Fruit fly (Drosophila melanogaster) whole organism, larva: ENCODE data around the gene Tmem43.
A peak's percentile ranks its signal among the peaks of the same experiment; 100 is the strongest.

ENCODE experiments used
- noc ChIP-seq: fragments of 200-800 bp; sonication (Bioruptor generic); optimal IDR thresholded peaks from 3 replicates; lab custom pipeline; 2019; ENCODE audit warnings: missing biosample characterization, mild to moderate bottlenecking, missing genetic modification characterization, moderate library complexity

The Tmem43 gene

DNA sequence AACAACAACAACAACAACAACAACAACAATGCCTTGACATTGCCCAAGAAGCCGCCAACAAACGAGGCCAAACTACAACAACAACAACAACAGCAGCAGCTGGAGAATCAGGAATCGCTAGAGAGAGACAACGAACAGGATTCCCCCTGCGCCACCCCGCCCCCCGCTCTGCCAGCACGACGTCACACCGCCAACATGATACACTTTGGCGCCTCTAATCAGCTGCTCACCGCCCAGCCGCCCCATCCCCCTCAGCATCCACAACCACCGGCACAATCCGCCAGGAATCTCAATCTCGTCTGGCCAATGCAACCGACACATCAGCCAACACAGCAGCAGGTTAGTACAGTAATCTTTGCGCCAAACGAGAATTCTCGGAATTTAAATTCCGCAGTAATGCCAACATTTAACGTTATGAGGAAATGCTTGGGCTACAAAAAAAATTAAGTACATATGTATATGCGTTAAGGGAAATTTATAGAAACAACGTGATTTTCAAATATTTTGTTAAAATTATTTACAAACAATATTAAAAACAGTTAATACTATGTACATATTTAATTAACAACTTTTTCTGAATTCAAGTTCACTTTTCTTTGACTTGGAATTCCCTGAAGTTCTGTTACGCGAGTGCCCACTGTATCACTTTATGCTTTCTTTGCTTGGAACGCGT is 45.1 kb downstream of the Tmem43 start:
- no peak for TF ChIP-seq noc (tag; lab: Kevin White, UChicago)

DNA sequence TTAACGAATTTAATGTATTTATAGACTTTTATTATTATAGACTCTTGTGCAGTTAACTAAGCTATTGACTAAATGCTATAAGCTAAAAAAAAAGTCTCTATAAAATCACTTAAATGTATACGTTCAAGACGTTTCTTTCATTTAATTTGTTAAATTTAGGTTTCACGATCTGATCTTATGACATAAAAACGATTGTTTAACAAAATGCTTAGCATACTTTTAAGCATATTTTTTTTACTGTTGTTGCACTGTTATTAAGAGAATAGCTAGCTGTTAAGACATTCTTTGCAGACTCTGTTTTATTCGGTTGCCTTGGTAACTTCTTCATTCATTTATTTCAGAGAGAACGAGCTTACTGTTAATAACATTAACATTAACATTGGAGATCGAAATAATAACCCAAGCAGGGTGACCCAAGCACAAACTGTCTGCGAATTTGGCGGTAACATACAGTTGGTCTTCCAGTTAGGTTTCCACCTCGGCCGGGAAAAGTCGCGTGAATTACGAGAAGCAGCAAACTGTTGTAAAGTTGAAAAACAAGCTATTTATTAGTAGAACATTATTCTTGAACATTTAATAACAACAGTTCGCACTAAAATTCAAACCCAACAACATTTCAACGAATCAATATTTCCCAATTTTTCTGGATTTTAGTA is 46.2 kb downstream of the Tmem43 start, which contains the start of gene CG32365:
CG32365 (plus strand) TSS at position 462 of the 656 bp plus-strand sequence.
- no peak for TF ChIP-seq noc (tag; lab: Kevin White, UChicago)

DNA sequence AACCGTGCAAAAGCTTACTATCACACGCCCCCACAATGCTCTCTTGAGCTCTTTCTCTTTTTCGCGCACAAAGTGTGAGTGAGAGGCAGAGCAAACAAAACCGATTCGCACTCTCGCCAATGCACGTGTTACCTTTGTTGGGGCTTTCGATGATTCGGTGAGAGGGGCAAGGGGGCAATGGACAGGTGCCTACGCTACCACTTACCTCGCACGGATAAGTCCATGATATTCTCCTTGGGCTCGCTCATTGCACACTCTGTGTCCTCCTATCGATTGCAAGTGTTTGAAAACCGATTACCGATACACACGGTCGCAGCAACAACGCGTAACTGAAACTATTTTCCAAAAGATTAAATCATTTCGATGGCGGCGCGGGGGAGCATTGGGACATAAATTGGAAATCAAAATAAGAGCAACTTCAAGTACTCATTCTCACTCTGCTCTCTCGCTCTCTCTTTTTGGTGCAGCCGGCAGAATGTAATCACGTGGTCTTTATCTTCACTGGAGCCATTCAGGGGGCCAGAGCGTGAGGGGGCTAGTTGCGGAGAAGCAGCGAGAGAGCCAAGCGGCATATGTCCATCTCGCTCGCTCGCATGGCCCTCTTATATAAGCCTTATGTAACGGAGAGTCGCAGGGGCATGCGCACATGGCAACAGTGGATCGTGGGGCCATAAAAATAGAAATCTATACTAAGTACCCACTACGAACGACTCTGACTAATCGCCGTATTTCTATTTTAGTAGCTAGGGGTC is 47.7 kb downstream of the Tmem43 start, which contains the start of gene Pdp1:
Pdp1 (minus strand) TSS at position 334 of the 752 bp plus-strand sequence.
- TF ChIP-seq noc (tag; lab: Kevin White, UChicago), result peak; percentile 24

DNA sequence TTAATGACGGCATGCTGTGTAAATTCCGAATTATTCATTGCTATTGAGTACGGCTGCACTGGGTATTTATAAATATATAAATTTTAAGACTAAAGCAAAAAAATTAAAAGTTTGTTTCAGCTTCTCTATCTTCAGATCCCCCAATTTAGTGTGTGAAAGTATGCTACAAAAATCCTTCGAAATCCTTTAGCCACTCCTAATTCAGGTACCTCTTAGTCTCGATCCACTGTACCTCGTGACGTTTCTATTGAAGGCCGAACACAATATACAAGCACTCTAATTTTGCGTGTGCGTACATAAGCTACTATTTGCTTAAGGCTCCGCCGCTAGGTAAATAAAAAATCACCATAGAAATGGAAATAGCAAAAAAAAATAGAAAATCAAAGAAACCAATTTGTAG is 48.4 kb downstream of the Tmem43 start:
- peak; percentile 58 for TF ChIP-seq noc (tag; lab: Kevin White, UChicago)

DNA sequence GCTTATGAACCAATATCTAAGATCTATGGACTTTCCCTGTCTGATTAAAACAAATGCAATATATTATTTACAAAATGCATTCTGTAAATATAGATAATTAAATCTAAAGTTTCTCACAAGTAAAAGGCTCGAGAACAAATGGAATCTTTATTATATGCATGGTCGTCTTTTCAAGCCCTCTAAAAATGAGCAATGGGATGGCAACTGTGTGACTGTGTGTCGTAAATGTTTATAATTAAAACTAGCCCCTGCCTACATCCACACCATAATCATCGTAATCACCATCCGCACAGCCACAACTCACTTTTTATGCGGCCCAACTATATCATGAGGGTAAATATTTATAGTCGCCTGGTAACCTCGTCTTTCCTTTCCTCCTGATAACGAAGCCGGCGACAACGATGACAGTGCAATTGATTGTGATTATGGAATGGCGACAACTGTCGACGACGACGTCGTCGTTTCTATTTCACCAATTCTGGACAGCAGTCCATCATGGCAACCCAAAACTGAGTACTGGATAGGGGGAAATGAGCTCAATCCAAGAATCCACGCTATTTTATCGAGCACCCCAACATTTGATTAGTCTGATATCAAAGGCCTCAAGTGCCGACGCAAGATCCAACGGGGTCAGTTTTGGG is 49.1 kb downstream of the Tmem43 start:
- peak; percentile 0 for TF ChIP-seq noc (tag; lab: Kevin White, UChicago)

DNA sequence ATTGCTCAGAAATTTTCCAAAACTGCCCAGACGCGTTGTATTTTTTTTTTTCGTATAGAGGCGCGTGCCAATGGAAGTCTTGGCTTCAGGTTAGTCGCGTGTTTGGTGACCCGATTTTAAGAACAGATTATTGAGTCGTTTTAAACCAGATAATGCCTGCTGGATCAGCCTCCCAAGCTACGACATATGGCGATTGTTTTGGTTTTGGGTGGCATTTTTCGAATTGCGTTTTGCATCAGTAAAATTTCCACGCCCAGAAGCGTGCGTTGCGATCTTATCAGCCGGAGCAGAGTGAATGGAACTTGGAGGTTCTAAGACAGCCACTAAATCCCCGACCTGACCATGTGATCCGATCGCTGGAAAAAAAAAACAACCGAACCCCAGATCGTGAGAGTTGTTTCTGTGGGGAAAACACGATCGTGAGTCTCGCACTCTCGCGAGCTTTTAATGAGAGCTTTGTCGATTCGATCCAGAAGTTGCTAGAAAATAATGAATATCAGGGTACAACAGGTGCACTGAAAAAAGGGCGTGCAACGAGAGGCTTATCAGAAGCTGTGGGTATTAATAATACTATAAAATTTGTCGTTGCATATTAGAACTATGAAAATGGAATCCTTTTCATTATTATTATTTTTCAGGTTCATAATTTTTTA is 49.7 kb downstream of the Tmem43 start:
- TF ChIP-seq noc (tag; lab: Kevin White, UChicago), result peak; percentile 74

DNA sequence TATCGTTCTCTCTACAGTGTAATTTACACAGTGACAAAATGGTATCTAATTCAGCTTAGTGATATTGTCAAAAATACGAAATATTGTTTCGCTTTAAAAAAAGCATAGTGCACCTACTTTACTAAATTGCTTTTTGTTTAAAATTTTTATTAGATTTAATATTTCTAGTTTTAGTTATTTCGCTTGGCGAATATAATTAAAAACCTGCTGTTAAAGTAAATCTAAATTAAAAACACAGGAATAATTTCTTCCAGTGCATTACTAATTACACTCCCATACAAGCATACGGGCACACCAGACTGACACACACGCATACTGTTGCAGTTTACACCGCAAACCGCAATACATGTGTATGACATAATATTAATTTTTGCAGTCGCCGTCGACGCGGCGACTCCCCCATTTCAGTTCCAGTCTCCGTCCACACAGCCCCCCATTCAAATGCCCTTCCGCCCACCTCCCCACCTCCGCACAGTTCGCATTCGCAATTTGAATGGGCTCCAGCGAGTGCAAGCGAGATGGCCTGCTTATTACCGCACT is 51.1 kb downstream of the Tmem43 start:
- peak; percentile 71 for TF ChIP-seq noc (tag; lab: Kevin White, UChicago)
